Worm (Caenorhabditis elegans) whole organism, early embryonic: ENCODE data around the gene nhr-202.

Source experiments
- B0310.2 ChIP-seq: sonication (generic microtip); optimal IDR thresholded peaks from 2 replicates; lab custom pipeline; 2016; ENCODE audit warnings: mild to moderate bottlenecking, missing genetic modification characterization, missing compliant biosample characterization
- F13C5.2 ChIP-seq: sonication (generic microtip); optimal IDR thresholded peaks from 2 replicates; lab custom pipeline; 2017; ENCODE audit warnings: mild to moderate bottlenecking, missing genetic modification characterization, inconsistent platforms, missing compliant biosample characterization
- ama-1 ChIP-seq: fragments of 150-350 bp; optimal IDR thresholded peaks from 2 replicates; lab custom pipeline; 2014
- ceh-36 ChIP-seq: sonication (generic microtip); optimal IDR thresholded peaks from 2 replicates; lab custom pipeline; 2016; ENCODE audit warnings: missing genetic modification characterization, inconsistent platforms, missing compliant biosample characterization
- hmbx-1 ChIP-seq: sonication (generic microtip); optimal IDR thresholded peaks from 2 replicates; lab custom pipeline; 2016; ENCODE audit warnings: mild to moderate bottlenecking, missing genetic modification characterization, missing compliant biosample characterization
- hnd-1 ChIP-seq: sonication (generic microtip); optimal IDR thresholded peaks from 2 replicates; lab custom pipeline; 2016; ENCODE audit warnings: missing genetic modification characterization, missing compliant biosample characterization
- scrt-1 ChIP-seq: fragments of 200-800 bp; sonication (Bioruptor generic); IDR thresholded peaks from 2 replicates; pipeline ENCODE4 v1.3.6; 2022; ENCODE audit warnings: missing genetic modification characterization, missing compliant biosample characterization
- sea-1 ChIP-seq: fragments of 200-800 bp; sonication (Bioruptor generic); conservative IDR thresholded peaks from 2 replicates; pipeline ENCODE4 v1.3.6; 2022; ENCODE audit warnings: missing genetic modification characterization, missing compliant biosample characterization
- tbx-11 ChIP-seq: fragments of 200-800 bp; sonication (Bioruptor generic); IDR thresholded peaks from 2 replicates; pipeline ENCODE4 v1.3.6; 2022; ENCODE audit warnings: missing genetic modification characterization, missing compliant biosample characterization
- tra-4 ChIP-seq: sonication (generic microtip); optimal IDR thresholded peaks from 2 replicates; lab custom pipeline; 2017; ENCODE audit warnings: missing genetic modification characterization, missing compliant biosample characterization

DNA sequence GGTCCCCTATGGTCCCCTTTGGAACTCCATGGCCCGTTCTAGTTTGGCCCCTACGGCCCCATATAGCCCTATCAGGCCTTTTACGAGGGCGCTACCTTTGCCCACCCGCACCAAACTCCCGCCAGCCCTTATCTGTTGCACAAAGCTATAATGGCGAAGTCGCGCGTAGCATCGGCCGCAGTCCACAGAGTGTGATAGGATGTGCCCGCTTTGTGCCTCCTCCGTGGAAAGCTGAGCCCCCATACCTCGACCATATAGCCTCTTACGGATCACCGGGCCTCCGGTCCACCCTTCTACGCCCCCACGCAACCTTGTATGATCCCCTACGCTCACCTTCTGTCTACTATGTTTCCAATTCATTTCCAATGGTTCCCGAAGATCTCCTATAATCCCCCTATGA, 15.4 kb upstream of the nhr-202 start:
- no peak for TF ChIP-seq ama-1 (lab: Kevin White, UChicago)
- TF ChIP-seq ceh-36 = no peak
- no peak for TF ChIP-seq sea-1 (GFP tag; lab: Robert Waterston, UW)
- TF ChIP-seq scrt-1 (GFP tag; lab: Robert Waterston, UW) = no peak
- TF ChIP-seq tbx-11 (GFP tag; lab: Robert Waterston, UW) = no peak
- no peak for TF ChIP-seq hnd-1 (tag; lab: Kevin White, UChicago)
- no peak for TF ChIP-seq F13C5.2 (tag; lab: Kevin White, UChicago)
- TF ChIP-seq hmbx-1 (tag; lab: Kevin White, UChicago) = no peak
- no peak for TF ChIP-seq tra-4 (tag; lab: Kevin White, UChicago)
- no peak for TF ChIP-seq B0310.2 (tag; lab: Kevin White, UChicago)
